Fruit fly (Drosophila melanogaster): ENCODE measurements around the gene CG12099.

Gene CG12099

DNA sequence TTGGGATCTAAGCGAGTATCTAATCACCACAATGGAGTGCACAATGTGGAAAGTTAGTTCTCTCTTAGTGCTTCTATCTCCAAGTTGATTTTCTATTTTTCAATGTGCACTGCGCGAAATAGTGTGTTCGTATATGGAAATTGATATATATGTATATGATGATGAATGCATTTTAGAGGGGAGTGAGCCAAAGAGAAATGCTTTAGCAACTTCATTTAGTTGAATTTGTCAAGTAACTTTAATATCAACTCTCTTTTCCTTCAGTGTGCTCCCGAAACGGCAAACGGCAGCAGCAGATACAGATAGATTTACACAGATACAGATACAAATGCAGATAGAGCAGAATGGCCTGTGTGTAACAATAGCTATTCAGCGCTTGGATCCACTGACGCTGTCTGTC is 25.7 kb upstream of the CG12099 start:
- TF ChIP-seq CG10366 (GFP tag; IDR thresholded peaks at IDR 0.05) = peak; percentile 44
- no peak for TF ChIP-seq CG16813 (GFP tag; IDR thresholded peaks at IDR 0.05; ENCODE audit: partially characterized antibody)
- peak; percentile 30 for TF ChIP-seq CG9437 (GFP tag; optimal IDR thresholded peaks at IDR 0.05)
- TF ChIP-seq Mrtf (GFP tag; IDR thresholded peaks at IDR 0.05) = 0 out of 3 replicates have a peak, but pooled peaks have one; percentile 56
- no peak for TF ChIP-seq TFAM (GFP tag; optimal IDR thresholded peaks at IDR 0.05)
- no peak for TF ChIP-seq CG6175 (GFP tag; IDR thresholded peaks at IDR 0.05)
- TF ChIP-seq ase (GFP tag; IDR thresholded peaks at IDR 0.05) = peak; percentile 55; the same call in 2 of the 3 replicates
- TF ChIP-seq Tbp (GFP tag; optimal IDR thresholded peaks at IDR 0.05) = no peak
- no peak for TF ChIP-seq Hand (GFP tag; optimal IDR thresholded peaks at IDR 0.05)
- TF ChIP-seq Sry-δ (GFP tag; optimal IDR thresholded peaks at IDR 0.05) = no peak
- no peak for TF ChIP-seq exex (tag; optimal IDR thresholded peaks at IDR 0.05)
- peak; percentile 57 for TF ChIP-seq H2.0 (GFP tag; IDR thresholded peaks at IDR 0.05)
- TF ChIP-seq Pdp1 (GFP tag; optimal IDR thresholded peaks at IDR 0.05) = peak; percentile 43 to 59
- peak; percentile 37 for TF ChIP-seq Antp (GFP tag; optimal IDR thresholded peaks at IDR 0.05)
- TF ChIP-seq CG34224 (GFP tag; IDR thresholded peaks at IDR 0.05; ENCODE audit: partially characterized antibody) = no peak
- TF ChIP-seq CG7745 (tag; optimal IDR thresholded peaks at IDR 0.05) = no peak
- TF ChIP-seq hb (GFP tag; IDR thresholded peaks at IDR 0.05; ENCODE audit: partially characterized antibody) = no peak
- no peak for TF ChIP-seq Stat92E (GFP tag; optimal IDR thresholded peaks at IDR 0.05)
- TF ChIP-seq CG18011 (GFP tag; optimal IDR thresholded peaks at IDR 0.05) = no peak
- TF ChIP-seq CG1832 (GFP tag; optimal IDR thresholded peaks at IDR 0.05) = no peak
- TF ChIP-seq tll (GFP tag; optimal IDR thresholded peaks at IDR 0.05) = no peak
- peak; percentile 69 for TF ChIP-seq CG8924 (tag; optimal IDR thresholded peaks at IDR 0.05)
- no peak for TF ChIP-seq YL-1 (GFP tag; optimal IDR thresholded peaks at IDR 0.05)
- TF ChIP-seq odd (GFP tag; optimal IDR thresholded peaks at IDR 0.05) = peak; percentile 25
- no peak for TF ChIP-seq ind (GFP tag; optimal IDR thresholded peaks at IDR 0.05)
- TF ChIP-seq CG17912 (GFP tag; optimal IDR thresholded peaks at IDR 0.05) = no peak
- TF ChIP-seq CG4360 (GFP tag; IDR thresholded peaks at IDR 0.05) = no peak
- TF ChIP-seq CG32772 (GFP tag; IDR thresholded peaks at IDR 0.05) = peak; percentile 65
- TF ChIP-seq danr (GFP tag; IDR thresholded peaks at IDR 0.05) = no peak
- no peak for TF ChIP-seq CG11085 (GFP tag; IDR thresholded peaks at IDR 0.05)
- TF ChIP-seq nerfin-1 (tag; optimal IDR thresholded peaks at IDR 0.05) = peak; percentile 21
- no peak for TF ChIP-seq pb (GFP tag; optimal IDR thresholded peaks at IDR 0.05)
- peak; percentile 19 for TF ChIP-seq CG9876 (GFP tag; optimal IDR thresholded peaks at IDR 0.05)
- no peak for TF ChIP-seq CG10654 (GFP tag; optimal IDR thresholded peaks at IDR 0.05)
- no peak for TF ChIP-seq CG10979 (tag; optimal IDR thresholded peaks at IDR 0.05)
- TF ChIP-seq CG7987 (GFP tag; optimal IDR thresholded peaks at IDR 0.05) = no peak
- peak; percentile 42 for TF ChIP-seq CHES-1-like (GFP tag; optimal IDR thresholded peaks at IDR 0.05)
- TF ChIP-seq CG14710 (tag; optimal IDR thresholded peaks at IDR 0.05) = no peak
- no peak for TF ChIP-seq CG10321 (GFP tag; IDR thresholded peaks at IDR 0.05)
- TF ChIP-seq tx (GFP tag; optimal IDR thresholded peaks at IDR 0.05) = peak; percentile 41
- TF ChIP-seq sr (GFP tag; IDR thresholded peaks at IDR 0.05) = no peak
- TF ChIP-seq CG5953 (GFP tag; IDR thresholded peaks at IDR 0.05) = no peak
- TF ChIP-seq cg (GFP tag; optimal IDR thresholded peaks at IDR 0.05) = peak; percentile 14
- no peak for TF ChIP-seq ash1 (GFP tag; optimal IDR thresholded peaks at IDR 0.05)
- peak; percentile 58 for TF ChIP-seq CG9727 (GFP tag; optimal IDR thresholded peaks at IDR 0.05)
- TF ChIP-seq Eip74EF (GFP tag; optimal IDR thresholded peaks at IDR 0.05) = peak in 1 of 2 experiments; percentile 46
- no peak for TF ChIP-seq ham (GFP tag; IDR thresholded peaks at IDR 0.05)
- peak; percentile 48; the same call in 1 of the 2 replicates for TF ChIP-seq CG14014 (GFP tag; IDR thresholded peaks at IDR 0.05)
- TF ChIP-seq H15 (GFP tag; IDR thresholded peaks at IDR 0.05) = 0 out of 3 replicates have a peak, but pooled peaks have one; percentile 45
- no peak for TF ChIP-seq Myb (GFP tag; optimal IDR thresholded peaks at IDR 0.05)
